Worm (Caenorhabditis elegans): ENCODE data around the gene pqn-87.
"Not testable (repeated sequence)": the region's sequence is repeated elsewhere in the genome, so short reads cannot be mapped to it uniquely, and the experiment has no call there.

DNA sequence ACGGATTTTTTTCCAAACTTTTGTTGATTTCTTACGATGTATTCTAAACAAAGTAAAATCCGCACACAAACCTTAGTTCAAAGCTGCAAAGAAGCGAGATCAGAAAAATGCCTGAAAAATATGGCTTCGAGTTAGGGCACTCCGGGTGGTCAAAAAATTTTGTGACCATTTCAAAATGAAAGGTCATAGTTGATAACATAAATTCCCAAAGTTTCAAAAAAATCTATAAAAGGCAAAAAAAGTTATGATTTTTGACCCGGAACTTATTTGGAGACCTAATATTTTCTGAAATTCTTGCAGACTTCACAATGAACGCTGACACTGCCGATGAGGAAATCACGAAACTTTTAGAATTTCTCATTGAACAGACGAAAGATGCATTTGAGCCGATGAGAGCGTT lies 60.3 kb downstream of the pqn-87 start, which contains the start of gene Y57A10A.8:
- not testable (repeated sequence) for TF ChIP-seq unc-62 (GFP tag; optimal IDR thresholded peaks at IDR 0.05 in 1 of 2); unc-62 (tag; optimal IDR thresholded peaks at IDR 0.05); ama-1 (optimal IDR thresholded peaks at IDR 0.05); T20F7.1 (GFP tag; optimal IDR thresholded peaks at IDR 0.05); gei-8 (GFP tag; optimal IDR thresholded peaks at IDR 0.05)

All from whole organism, L4 larva.